Fruit fly (Drosophila melanogaster) whole organism, embryonic: Measurements from ENCODE around the gene CG16719.
A peak's percentile ranks its signal among the peaks of the same experiment; 100 is the strongest.

ENCODE experiments used
- Atf6 ChIP-seq: fragments of 200-800 bp; sonication (Bioruptor generic); IDR thresholded peaks from 2 replicates; pipeline ENCODE4 v1.3.6; 2022; ENCODE audit warnings: missing biosample characterization, missing genetic modification characterization
- BEAF-32 ChIP-seq: fragments of 200-800 bp; sonication (Bioruptor generic); optimal IDR thresholded peaks from 3 replicates; lab custom pipeline; 2017; ENCODE audit warnings: missing biosample characterization, missing genetic modification characterization, mild to moderate bottlenecking, moderate library complexity, missing genetic modification reagents
- CG10147 ChIP-seq: fragments of 200-800 bp; sonication (Bioruptor generic); optimal IDR thresholded peaks from 2 replicates; lab custom pipeline; 2019; ENCODE audit warnings: missing biosample characterization, mild to moderate bottlenecking, missing genetic modification characterization, moderate library complexity
- CG10366 ChIP-seq: fragments of 200-800 bp; sonication (Bioruptor generic); IDR thresholded peaks from 2 replicates; pipeline ENCODE4 v1.3.6; 2022; ENCODE audit warnings: missing biosample characterization, missing genetic modification characterization
- CG11085 ChIP-seq: fragments of 200-800 bp; sonication (Bioruptor generic); IDR thresholded peaks from 2 replicates; pipeline ENCODE4 v1.3.6; 2022; ENCODE audit warnings: missing biosample characterization, missing genetic modification characterization
- CG11093 ChIP-seq: fragments of 200-800 bp; sonication (Bioruptor generic); IDR thresholded peaks from 3 replicates; pipeline ENCODE4 v1.3.6; 2022; ENCODE audit warnings: missing biosample characterization, missing genetic modification characterization
- CG12299 ChIP-seq: fragments of 200-800 bp; sonication (Bioruptor generic); optimal IDR thresholded peaks from 2 replicates; lab custom pipeline; 2018; ENCODE audit warnings: missing biosample characterization, mild to moderate bottlenecking, missing genetic modification characterization
- CG14860 ChIP-seq: fragments of 200-800 bp; sonication (Bioruptor generic); IDR thresholded peaks from 3 replicates; pipeline ENCODE4 v1.3.6; 2022; ENCODE audit warnings: missing biosample characterization, missing genetic modification characterization; ENCODE audit not compliant: partially characterized antibody
- CG15011 ChIP-seq: fragments of 200-800 bp; sonication (Bioruptor generic); optimal IDR thresholded peaks from 3 replicates; lab custom pipeline; 2018; ENCODE audit warnings: missing biosample characterization, mild to moderate bottlenecking, missing genetic modification characterization
- CG16813 ChIP-seq: fragments of 200-800 bp; sonication (Bioruptor generic); IDR thresholded peaks from 3 replicates; pipeline ENCODE4 v1.3.6; 2022; ENCODE audit warnings: missing biosample characterization, missing genetic modification characterization; ENCODE audit not compliant: partially characterized antibody
- CG16863 ChIP-seq: fragments of 200-800 bp; sonication (Bioruptor generic); optimal IDR thresholded peaks from 3 replicates; lab custom pipeline; 2016; ENCODE audit warnings: missing biosample characterization, missing genetic modification characterization
- CG17612 ChIP-seq: fragments of 200-800 bp; sonication (Bioruptor generic); IDR thresholded peaks from 2 replicates; pipeline ENCODE4 v1.3.6; 2022; ENCODE audit warnings: missing biosample characterization, missing genetic modification characterization
- CG18476 ChIP-seq: fragments of 200-800 bp; sonication (Bioruptor generic); optimal IDR thresholded peaks from 2 replicates; lab custom pipeline; 2016; ENCODE audit warnings: missing biosample characterization, mild to moderate bottlenecking, missing genetic modification characterization
- CG33557 ChIP-seq: fragments of 200-800 bp; sonication (Bioruptor generic); optimal IDR thresholded peaks from 2 replicates; lab custom pipeline; 2019; ENCODE audit warnings: missing biosample characterization, mild to moderate bottlenecking, missing genetic modification characterization, moderate library complexity
- CG34422 ChIP-seq: fragments of 200-800 bp; sonication (Bioruptor generic); IDR thresholded peaks from 3 replicates; pipeline ENCODE4 v1.3.6; 2022; ENCODE audit warnings: missing biosample characterization, missing genetic modification characterization
- CG3726 ChIP-seq: fragments of 200-800 bp; sonication (Bioruptor generic); IDR thresholded peaks from 3 replicates; pipeline ENCODE4, ENCODE4 v1.3.6; 2022; ENCODE audit warnings: missing biosample characterization, missing genetic modification characterization
- CG4617 ChIP-seq: fragments of 200-800 bp; sonication (Bioruptor generic); optimal IDR thresholded peaks from 3 replicates; lab custom pipeline; 2016; ENCODE audit warnings: missing biosample characterization, missing genetic modification characterization, borderline replicate concordance
- CG6254 ChIP-seq: fragments of 200-800 bp; sonication (Bioruptor generic); optimal IDR thresholded peaks from 3 replicates; lab custom pipeline; 2017; ENCODE audit warnings: mild to moderate bottlenecking, missing biosample characterization, missing genetic modification reagents, missing genetic modification characterization
- CG7556 ChIP-seq: fragments of 200-800 bp; sonication (Bioruptor generic); optimal IDR thresholded peaks from 2 replicates; lab custom pipeline; 2017; ENCODE audit warnings: missing biosample characterization, mild to moderate bottlenecking, missing genetic modification characterization
- CG8089 ChIP-seq: fragments of 200-800 bp; sonication (Bioruptor generic); optimal IDR thresholded peaks from 3 replicates; lab custom pipeline; 2016; ENCODE audit warnings: missing biosample characterization, missing genetic modification characterization
- CG9609 ChIP-seq: fragments of 200-800 bp; sonication (Bioruptor generic); optimal IDR thresholded peaks from 3 replicates; lab custom pipeline; 2016; ENCODE audit warnings: missing biosample characterization, missing genetic modification characterization
- Camta ChIP-seq: fragments of 200-800 bp; sonication (Bioruptor generic); optimal IDR thresholded peaks from 2 replicates; lab custom pipeline; 2016; ENCODE audit warnings: missing biosample characterization, missing genetic modification characterization
- Dek ChIP-seq: fragments of 200-800 bp; sonication (Bioruptor generic); optimal IDR thresholded peaks from 3 replicates; lab custom pipeline; 2019; ENCODE audit warnings: missing biosample characterization, mild to moderate bottlenecking, missing genetic modification characterization, moderate library complexity
- Dref ChIP-seq: fragments of 200-800 bp; sonication (Bioruptor generic); IDR thresholded peaks from 2 replicates; pipeline ENCODE4 v1.3.6; 2022; ENCODE audit warnings: missing biosample characterization, missing genetic modification characterization
- Drgx ChIP-seq: fragments of 200-800 bp; sonication (Bioruptor generic); IDR thresholded peaks from 2 replicates; pipeline ENCODE4 v1.3.6; 2022; ENCODE audit warnings: missing biosample characterization, missing genetic modification characterization
- E2f2 ChIP-seq: fragments of 200-800 bp; sonication (Bioruptor generic); IDR thresholded peaks from 2 replicates; pipeline ENCODE4 v1.3.6; 2022; ENCODE audit warnings: missing biosample characterization, missing genetic modification characterization
- GATAe ChIP-seq: fragments of 200-800 bp; sonication (Bioruptor generic); conservative IDR thresholded peaks from 2 replicates; pipeline ENCODE4 v1.3.6; 2022; ENCODE audit warnings: missing biosample characterization, missing genetic modification characterization
- Gsc ChIP-seq: fragments of 200-800 bp; sonication (Bioruptor generic); IDR thresholded peaks from 2 replicates; pipeline ENCODE4 v1.3.6; 2022; ENCODE audit warnings: missing biosample characterization, missing genetic modification characterization
- H15 ChIP-seq: fragments of 200-800 bp; sonication (Bioruptor generic); IDR thresholded peaks from 3 replicates; pipeline ENCODE4 v1.3.6; 2022; ENCODE audit warnings: missing biosample characterization, missing genetic modification characterization
- HLH3B ChIP-seq: fragments of 200-800 bp; sonication (Bioruptor generic); IDR thresholded peaks from 2 replicates; pipeline ENCODE4 v1.3.6; 2022; ENCODE audit warnings: missing biosample characterization, missing genetic modification characterization
- Hmx ChIP-seq: fragments of 200-800 bp; sonication (Bioruptor generic); optimal IDR thresholded peaks from 2 replicates; lab custom pipeline; 2016; ENCODE audit warnings: missing biosample characterization, missing genetic modification characterization
- Hr3 ChIP-seq: fragments of 200-800 bp; sonication (Bioruptor generic); optimal IDR thresholded peaks from 3 replicates; lab custom pipeline; 2016; ENCODE audit warnings: missing biosample characterization, missing genetic modification characterization
- Hr51 ChIP-seq, 2 experiments: fragments of 200-800 bp; sonication (Bioruptor generic); optimal IDR thresholded peaks; 2 replicates in 1 of 2; 3 replicates in 1 of 2; lab custom pipeline; 2016 to 2018; ENCODE audit warnings: missing biosample characterization in 2 of 2, missing genetic modification characterization in 2 of 2, mild to moderate bottlenecking in 1 of 2, moderate library complexity in 1 of 2
- Optix ChIP-seq: fragments of 200-800 bp; sonication (Bioruptor generic); IDR thresholded peaks from 3 replicates; pipeline ENCODE4 v1.3.6; 2022; ENCODE audit warnings: missing biosample characterization, missing genetic modification characterization
- Sin3A ChIP-seq: fragments of >200 bp; optimal IDR thresholded peaks from 2 replicates; lab custom pipeline; 2018
- ara ChIP-seq: fragments of 200-800 bp; sonication (Bioruptor generic); IDR thresholded peaks from 2 replicates; pipeline ENCODE4 v1.3.6; 2022; ENCODE audit warnings: missing biosample characterization, missing genetic modification characterization
- da ChIP-seq: fragments of 200-800 bp; sonication (Bioruptor generic); optimal IDR thresholded peaks from 2 replicates; lab custom pipeline; 2016; ENCODE audit warnings: missing biosample characterization, missing genetic modification characterization
- dm ChIP-seq: fragments of 200-800 bp; sonication (Bioruptor generic); optimal IDR thresholded peaks from 3 replicates; lab custom pipeline; 2016; ENCODE audit warnings: missing biosample characterization, missing genetic modification characterization
- en ChIP-seq: fragments of 200-800 bp; sonication (Bioruptor generic); optimal IDR thresholded peaks from 2 replicates; lab custom pipeline; 2016; ENCODE audit warnings: missing biosample characterization, missing genetic modification characterization
- fu2 ChIP-seq: fragments of 200-800 bp; sonication (Bioruptor generic); optimal IDR thresholded peaks from 2 replicates; lab custom pipeline; 2016; ENCODE audit warnings: missing biosample characterization, missing genetic modification characterization
- gfzf ChIP-seq: fragments of 200-800 bp; sonication (Bioruptor generic); optimal IDR thresholded peaks from 2 replicates; lab custom pipeline; 2016; ENCODE audit warnings: missing biosample characterization, mild to moderate bottlenecking, missing genetic modification characterization, moderate library complexity
- inv ChIP-seq: fragments of 200-800 bp; sonication (Bioruptor generic); IDR thresholded peaks from 2 replicates; pipeline ENCODE4 v1.3.6; 2022; ENCODE audit warnings: missing biosample characterization, missing genetic modification characterization; ENCODE audit not compliant: partially characterized antibody
- jumu ChIP-seq: fragments of 200-800 bp; sonication (Bioruptor generic); optimal IDR thresholded peaks from 3 replicates; lab custom pipeline; 2016; ENCODE audit warnings: missing biosample characterization, missing genetic modification characterization
- kni ChIP-seq: fragments of 200-800 bp; sonication (Bioruptor generic); optimal IDR thresholded peaks from 3 replicates; lab custom pipeline; 2017; ENCODE audit warnings: mild to moderate bottlenecking, missing biosample characterization, missing genetic modification reagents, missing genetic modification characterization
- phol ChIP-seq: fragments of 200-800 bp; sonication (Bioruptor generic); optimal IDR thresholded peaks from 3 replicates; lab custom pipeline; 2018; ENCODE audit warnings: missing biosample characterization, mild to moderate bottlenecking, missing genetic modification characterization, moderate library complexity
- pros ChIP-seq: fragments of 200-800 bp; sonication (Bioruptor generic); optimal IDR thresholded peaks from 3 replicates; lab custom pipeline; 2019; ENCODE audit warnings: missing biosample characterization, mild to moderate bottlenecking, missing genetic modification characterization, moderate library complexity
- seq ChIP-seq: fragments of 200-800 bp; sonication (Bioruptor generic); IDR thresholded peaks from 2 replicates; pipeline ENCODE4 v1.3.6; 2022; ENCODE audit warnings: missing biosample characterization, missing genetic modification characterization
- stc ChIP-seq: fragments of 200-800 bp; sonication (Bioruptor generic); IDR thresholded peaks from 2 replicates; pipeline ENCODE4 v1.3.6; 2022; ENCODE audit warnings: missing biosample characterization, missing genetic modification characterization
- ttk ChIP-seq: fragments of 200-800 bp; sonication (Bioruptor generic); IDR thresholded peaks from 2 replicates; pipeline ENCODE4 v2.1.2; 2022; ENCODE audit warnings: missing biosample characterization, missing genetic modification characterization
- zfh1 ChIP-seq: fragments of 200-800 bp; sonication (Bioruptor generic); IDR thresholded peaks from 3 replicates; pipeline ENCODE4 v1.3.6; 2022; ENCODE audit warnings: missing biosample characterization, missing genetic modification characterization
- zfh2 ChIP-seq: fragments of 200-800 bp; sonication (Bioruptor generic); optimal IDR thresholded peaks from 2 replicates; lab custom pipeline; 2016; ENCODE audit warnings: missing biosample characterization, missing genetic modification characterization

Gene CG16719

dm6 chr3L:9723108-9723507, 38.1 kb downstream of the CG16719 start, which contains the start of the genes nbs and defl (continued):
- no peak for TF ChIP-seq CG12299 (tag; lab: Kevin White, UChicago)
- TF ChIP-seq seq = peak; percentile 39; the same call in 1 of the 2 replicates
- TF ChIP-seq Drgx (GFP tag; lab: Robert Waterston, UW) = peak; percentile 50; the same call in 1 of the 2 replicates
- peak; percentile 86 for TF ChIP-seq Camta (GFP tag; lab: Kevin White, UChicago)
- peak in 1 of 2 experiments; percentile 1 for TF ChIP-seq Hr51 (GFP tag; optimal IDR thresholded peaks at IDR 0.05; lab: Kevin White, UChicago)
- peak; percentile 60 for TF ChIP-seq CG18476
- peak; percentile 31 for TF ChIP-seq Dek (tag; lab: Kevin White, UChicago)
- peak; percentile 89 for TF ChIP-seq CG34422
- TF ChIP-seq CG10147 (GFP tag; lab: Kevin White, UChicago) = peak; percentile 53
- peak; percentile 73 for TF ChIP-seq GATAe (GFP tag; lab: Robert Waterston, UW)
- TF ChIP-seq en = no peak
- no peak for TF ChIP-seq pros (GFP tag; lab: Kevin White, UChicago)
- peak; percentile 44; the same call in 1 of the 3 replicates for TF ChIP-seq H15 (GFP tag; lab: Robert Waterston, UW)
- TF ChIP-seq CG33557 (GFP tag; lab: Kevin White, UChicago) = peak; percentile 16
- TF ChIP-seq CG3726 (GFP tag; lab: Robert Waterston, UW) = peak; percentile 13; the same call in 1 of the 3 replicates
- TF ChIP-seq jumu = peak; percentile 63
- peak; percentile 49 for TF ChIP-seq CG16863 (GFP tag; lab: Kevin White, UChicago)
- TF ChIP-seq Hmx (GFP tag; lab: Kevin White, UChicago) = no peak
- peak; percentile 61 for TF ChIP-seq ttk
- peak; percentile 69; the same call in 2 of the 3 replicates for TF ChIP-seq zfh1
- TF ChIP-seq BEAF-32 (GFP tag; lab: Kevin White, UChicago) = peak; percentile 71
- no peak for TF ChIP-seq CG6254 (GFP tag; lab: Kevin White, UChicago)
- TF ChIP-seq Hr3 (GFP tag; lab: Kevin White, UChicago) = peak; percentile 72
- TF ChIP-seq CG14860 (GFP tag; lab: Robert Waterston, UW) = peak; percentile 31; the same call in 1 of the 3 replicates
- peak; percentile 63 for TF ChIP-seq HLH3B (GFP tag; lab: Robert Waterston, UW)
- TF ChIP-seq CG15011 (GFP tag; lab: Kevin White, UChicago) = no peak
- TF ChIP-seq phol = peak; percentile 70
- TF ChIP-seq inv (GFP tag; lab: Robert Waterston, UW) = peak; percentile 40; the same call in 1 of the 2 replicates
- TF ChIP-seq zfh2 (GFP tag; lab: Kevin White, UChicago) = peak; percentile 77
- peak; percentile 37 for TF ChIP-seq CG7556
- peak; percentile 19 for TF ChIP-seq dm (GFP tag; lab: Kevin White, UChicago)
- peak; percentile 8; the same call in 1 of the 2 replicates for TF ChIP-seq Dref (GFP tag; lab: Robert Waterston, UW)
- TF ChIP-seq CG16813 = peak; percentile 52
- peak; percentile 49; the same call in 1 of the 2 replicates for TF ChIP-seq CG11085 (GFP tag; lab: Robert Waterston, UW)
- TF ChIP-seq Atf6 (GFP tag; lab: Robert Waterston, UW) = peak; percentile 71
- peak; percentile 67 for TF ChIP-seq CG10366
- TF ChIP-seq da (GFP tag; lab: Kevin White, UChicago) = no peak
- no peak for TF ChIP-seq Optix (GFP tag; lab: Robert Waterston, UW)
- TF ChIP-seq CG8089 (GFP tag; lab: Kevin White, UChicago) = peak; percentile 41
- TF ChIP-seq gfzf = peak; percentile 63
- TF ChIP-seq Sin3A (lab: Kevin White, UChicago) = peak; percentile 50
- peak; percentile 60 for TF ChIP-seq E2f2 (GFP tag; lab: Robert Waterston, UW)
- TF ChIP-seq CG17612 (GFP tag; lab: Robert Waterston, UW) = no peak
- TF ChIP-seq CG9609 (GFP tag; lab: Kevin White, UChicago) = peak; percentile 42
- TF ChIP-seq CG11093 (GFP tag; lab: Robert Waterston, UW) = peak; percentile 66; the same call in 1 of the 3 replicates
- TF ChIP-seq kni (GFP tag; lab: Kevin White, UChicago) = no peak
- TF ChIP-seq Gsc (GFP tag; lab: Robert Waterston, UW) = no peak
- peak; percentile 71 for TF ChIP-seq fu2 (GFP tag; lab: Kevin White, UChicago)
- peak; percentile 71; the same call in 1 of the 2 replicates for TF ChIP-seq ara (GFP tag; lab: Robert Waterston, UW)
- peak; percentile 62; the same call in 1 of the 2 replicates for TF ChIP-seq stc (GFP tag; lab: Robert Waterston, UW)
- peak; percentile 75 for TF ChIP-seq CG4617 (GFP tag; lab: Kevin White, UChicago)
